Fruit fly (Drosophila melanogaster) whole organism, embryonic: ENCODE results near the gene synr.

Experiments
- B-H1 ChIP-seq: fragments of 200-800 bp; sonication (Bioruptor generic); IDR thresholded peaks from 3 replicates; pipeline ENCODE4 v1.3.6; 2022; ENCODE audit warnings: missing biosample characterization, missing genetic modification characterization
- BEAF-32 ChIP-seq: fragments of 200-800 bp; sonication (Bioruptor generic); optimal IDR thresholded peaks from 3 replicates; lab custom pipeline; 2017; ENCODE audit warnings: missing biosample characterization, missing genetic modification characterization, mild to moderate bottlenecking, moderate library complexity, missing genetic modification reagents
- CG10321 ChIP-seq: fragments of 200-800 bp; sonication (Bioruptor generic); IDR thresholded peaks from 2 replicates; pipeline ENCODE4 v1.3.6; 2022; ENCODE audit warnings: missing biosample characterization, missing genetic modification characterization
- CG11247 ChIP-seq: fragments of 200-800 bp; sonication (Bioruptor generic); IDR thresholded peaks from 2 replicates; pipeline ENCODE4 v1.3.6; 2022; ENCODE audit warnings: missing biosample characterization, missing genetic modification characterization
- CG12659 ChIP-seq: fragments of 200-800 bp; sonication (Bioruptor generic); optimal IDR thresholded peaks from 3 replicates; lab custom pipeline; 2017; ENCODE audit warnings: mild to moderate bottlenecking, missing biosample characterization, missing genetic modification reagents, missing genetic modification characterization
- CG12744 ChIP-seq: fragments of 200-800 bp; sonication (Bioruptor generic); optimal IDR thresholded peaks from 2 replicates; lab custom pipeline; 2016; ENCODE audit warnings: missing biosample characterization, missing genetic modification characterization
- CG13424 ChIP-seq: fragments of 200-800 bp; sonication (Bioruptor generic); optimal IDR thresholded peaks from 2 replicates; lab custom pipeline; 2019; ENCODE audit warnings: missing biosample characterization, mild to moderate bottlenecking, missing genetic modification characterization, moderate library complexity
- CG13775 ChIP-seq: fragments of 200-800 bp; sonication (Bioruptor generic); optimal IDR thresholded peaks from 3 replicates; lab custom pipeline; 2017; ENCODE audit warnings: missing biosample characterization, mild to moderate bottlenecking, missing genetic modification characterization
- CG14441 ChIP-seq: fragments of 200-800 bp; sonication (Bioruptor generic); IDR thresholded peaks from 2 replicates; pipeline ENCODE4 v1.3.6; 2022; ENCODE audit warnings: missing biosample characterization, missing genetic modification characterization
- CG14710 ChIP-seq: fragments of 200-800 bp; sonication (Bioruptor generic); optimal IDR thresholded peaks from 3 replicates; lab custom pipeline; 2019; ENCODE audit warnings: missing biosample characterization, mild to moderate bottlenecking, missing genetic modification characterization, moderate library complexity
- CG15696 ChIP-seq: fragments of 200-800 bp; sonication (Bioruptor generic); optimal IDR thresholded peaks from 2 replicates; lab custom pipeline; 2019; ENCODE audit warnings: missing biosample characterization, mild to moderate bottlenecking, missing genetic modification characterization, moderate library complexity
- CG1602 ChIP-seq: fragments of 200-800 bp; sonication (Bioruptor generic); optimal IDR thresholded peaks from 3 replicates; lab custom pipeline; 2016; ENCODE audit warnings: missing biosample characterization, missing genetic modification characterization
- CG18764 ChIP-seq: fragments of 200-800 bp; sonication (Bioruptor generic); optimal IDR thresholded peaks from 3 replicates; lab custom pipeline; 2016; ENCODE audit warnings: missing biosample characterization, missing genetic modification characterization
- CG2129 ChIP-seq: fragments of 200-800 bp; sonication (Bioruptor generic); IDR thresholded peaks from 2 replicates; pipeline ENCODE4 v1.3.6; 2022; ENCODE audit warnings: missing biosample characterization, missing genetic modification characterization; ENCODE audit not compliant: partially characterized antibody
- CG30403 ChIP-seq: fragments of 200-800 bp; sonication (Bioruptor generic); optimal IDR thresholded peaks from 3 replicates; lab custom pipeline; 2016; ENCODE audit warnings: missing biosample characterization, missing genetic modification characterization
- CG31388 ChIP-seq: fragments of 200-800 bp; sonication (Bioruptor generic); optimal IDR thresholded peaks from 2 replicates; lab custom pipeline; 2016; ENCODE audit warnings: missing biosample characterization, missing genetic modification characterization
- CG32772 ChIP-seq: fragments of 200-800 bp; sonication (Bioruptor generic); IDR thresholded peaks from 2 replicates; pipeline ENCODE4 v1.3.6; 2022; ENCODE audit warnings: missing biosample characterization, missing genetic modification characterization
- CG3847 ChIP-seq: fragments of 200-800 bp; sonication (Bioruptor generic); IDR thresholded peaks from 2 replicates; pipeline ENCODE4 v1.3.6; 2022; ENCODE audit warnings: missing biosample characterization, missing genetic modification characterization
- CG5953 ChIP-seq: fragments of 200-800 bp; sonication (Bioruptor generic); IDR thresholded peaks from 2 replicates; pipeline ENCODE4 v1.3.6; 2022; ENCODE audit warnings: missing biosample characterization, missing genetic modification characterization
- CG8944 ChIP-seq: fragments of 200-800 bp; sonication (Bioruptor generic); optimal IDR thresholded peaks from 3 replicates; lab custom pipeline; 2016; ENCODE audit warnings: missing biosample characterization, missing genetic modification characterization
- CG9797 ChIP-seq: fragments of 200-800 bp; sonication (Bioruptor generic); optimal IDR thresholded peaks from 3 replicates; lab custom pipeline; 2018; ENCODE audit warnings: missing biosample characterization, mild to moderate bottlenecking, missing genetic modification characterization
- Dip3 ChIP-seq: fragments of 200-800 bp; sonication (Bioruptor generic); optimal IDR thresholded peaks from 3 replicates; lab custom pipeline; 2016; ENCODE audit warnings: missing biosample characterization, missing genetic modification characterization
- Dll ChIP-seq: fragments of 200-800 bp; sonication (Bioruptor generic); IDR thresholded peaks from 4 replicates; pipeline ENCODE4 v1.3.6; 2022; ENCODE audit warnings: missing biosample characterization, missing genetic modification characterization; ENCODE audit not compliant: partially characterized antibody
- Doc2 ChIP-seq: fragments of 200-800 bp; sonication (Bioruptor generic); IDR thresholded peaks from 2 replicates; pipeline ENCODE4 v1.3.6; 2022; ENCODE audit warnings: missing biosample characterization, missing genetic modification characterization
- Dp ChIP-seq: fragments of 200-800 bp; sonication (Bioruptor generic); optimal IDR thresholded peaks from 2 replicates; lab custom pipeline; 2018; ENCODE audit warnings: missing biosample characterization, mild to moderate bottlenecking, missing genetic modification characterization, moderate library complexity
- Eip74EF ChIP-seq, 2 experiments: fragments of 200-800 bp in 1 of 2; fragments of >200 bp in 1 of 2; sonication (Bioruptor generic) in 1 of 2; optimal IDR thresholded peaks; 2 replicates each; lab custom pipeline; 2017 to 2019; ENCODE audit warnings: missing biosample characterization in 2 of 2, missing genetic modification characterization in 2 of 2, mild to moderate bottlenecking in 1 of 2, moderate library complexity in 1 of 2
- GATAe ChIP-seq: fragments of 200-800 bp; sonication (Bioruptor generic); conservative IDR thresholded peaks from 2 replicates; pipeline ENCODE4 v1.3.6; 2022; ENCODE audit warnings: missing biosample characterization, missing genetic modification characterization
- HLH3B ChIP-seq: fragments of 200-800 bp; sonication (Bioruptor generic); IDR thresholded peaks from 2 replicates; pipeline ENCODE4 v1.3.6; 2022; ENCODE audit warnings: missing biosample characterization, missing genetic modification characterization
- Hey ChIP-seq: fragments of 200-800 bp; sonication (Bioruptor generic); optimal IDR thresholded peaks from 3 replicates; lab custom pipeline; 2018; ENCODE audit warnings: missing biosample characterization, mild to moderate bottlenecking, missing genetic modification characterization
- Hr3 ChIP-seq: fragments of 200-800 bp; sonication (Bioruptor generic); optimal IDR thresholded peaks from 3 replicates; lab custom pipeline; 2016; ENCODE audit warnings: missing biosample characterization, missing genetic modification characterization
- Lhr ChIP-seq: fragments of 200-800 bp; sonication (Bioruptor generic); optimal IDR thresholded peaks from 3 replicates; lab custom pipeline; 2017; ENCODE audit warnings: mild to moderate bottlenecking, missing biosample characterization, missing genetic modification reagents, missing genetic modification characterization
- Ssrp ChIP-seq: fragments of 200-800 bp; sonication (Bioruptor generic); optimal IDR thresholded peaks from 2 replicates; lab custom pipeline; 2018; ENCODE audit warnings: missing biosample characterization, mild to moderate bottlenecking, missing genetic modification characterization, moderate library complexity
- bsh ChIP-seq, 2 experiments: fragments of 200-800 bp; sonication (Bioruptor generic); optimal IDR thresholded peaks; 2 replicates each; lab custom pipeline; 2017 to 2018; ENCODE audit warnings: mild to moderate bottlenecking in 2 of 2, missing biosample characterization in 2 of 2, missing genetic modification characterization in 2 of 2, moderate library complexity in 1 of 2
- ci ChIP-seq: fragments of 200-800 bp; sonication (Bioruptor generic); IDR thresholded peaks from 3 replicates; pipeline ENCODE4 v1.3.6; 2022; ENCODE audit warnings: missing biosample characterization, missing genetic modification characterization
- dan ChIP-seq: fragments of 200-800 bp; sonication (Bioruptor generic); IDR thresholded peaks from 2 replicates; pipeline ENCODE4 v1.3.6; 2022; ENCODE audit warnings: missing biosample characterization, missing genetic modification characterization
- dati ChIP-seq: fragments of 200-800 bp; sonication (Bioruptor generic); IDR thresholded peaks from 2 replicates; pipeline ENCODE4 v1.3.6; 2022; ENCODE audit warnings: missing biosample characterization, missing genetic modification characterization
- disco-r ChIP-seq: fragments of 200-800 bp; sonication (Bioruptor generic); optimal IDR thresholded peaks from 2 replicates; lab custom pipeline; 2016; ENCODE audit warnings: missing biosample characterization, missing genetic modification characterization
- exex ChIP-seq: fragments of 200-800 bp; sonication (Bioruptor generic); optimal IDR thresholded peaks from 4 replicates; lab custom pipeline; 2018; ENCODE audit warnings: missing biosample characterization, mild to moderate bottlenecking, missing genetic modification characterization, moderate library complexity
- fu2 ChIP-seq: fragments of 200-800 bp; sonication (Bioruptor generic); optimal IDR thresholded peaks from 2 replicates; lab custom pipeline; 2016; ENCODE audit warnings: missing biosample characterization, missing genetic modification characterization
- gce ChIP-seq: fragments of 200-800 bp; sonication (Bioruptor generic); IDR thresholded peaks from 3 replicates; pipeline ENCODE4 v1.3.6; 2022; ENCODE audit warnings: missing biosample characterization, missing genetic modification characterization
- gfzf ChIP-seq: fragments of 200-800 bp; sonication (Bioruptor generic); optimal IDR thresholded peaks from 2 replicates; lab custom pipeline; 2016; ENCODE audit warnings: missing biosample characterization, mild to moderate bottlenecking, missing genetic modification characterization, moderate library complexity
- inv ChIP-seq: fragments of 200-800 bp; sonication (Bioruptor generic); IDR thresholded peaks from 2 replicates; pipeline ENCODE4 v1.3.6; 2022; ENCODE audit warnings: missing biosample characterization, missing genetic modification characterization; ENCODE audit not compliant: partially characterized antibody
- jigr1 ChIP-seq: fragments of 200-800 bp; sonication (Bioruptor generic); IDR thresholded peaks from 3 replicates; pipeline ENCODE4 v1.3.6; 2022; ENCODE audit warnings: missing biosample characterization, missing genetic modification characterization
- p53 ChIP-seq: fragments of 200-800 bp; sonication (Bioruptor generic); optimal IDR thresholded peaks from 2 replicates; lab custom pipeline; 2016; ENCODE audit warnings: missing biosample characterization, missing genetic modification characterization
- pros ChIP-seq: fragments of 200-800 bp; sonication (Bioruptor generic); optimal IDR thresholded peaks from 3 replicates; lab custom pipeline; 2019; ENCODE audit warnings: missing biosample characterization, mild to moderate bottlenecking, missing genetic modification characterization, moderate library complexity
- pum ChIP-seq: fragments of 200-800 bp; sonication (Bioruptor generic); optimal IDR thresholded peaks from 2 replicates; lab custom pipeline; 2016; ENCODE audit warnings: missing biosample characterization, missing genetic modification characterization
- sens ChIP-seq: fragments of 200-800 bp; sonication (Bioruptor generic); peaks from one replicate; lab custom pipeline; 2016; ENCODE audit warnings: missing biosample characterization, missing genetic modification characterization
- sob ChIP-seq: fragments of 200-800 bp; sonication (Bioruptor generic); IDR thresholded peaks from 2 replicates; pipeline ENCODE4 v1.3.6; 2022; ENCODE audit warnings: missing biosample characterization, missing genetic modification characterization
- sug ChIP-seq: fragments of 200-800 bp; optimal IDR thresholded peaks from 2 replicates; lab custom pipeline; 2019; ENCODE audit warnings: missing biosample characterization, mild to moderate bottlenecking, missing genetic modification characterization, moderate library complexity
- zen2 ChIP-seq: fragments of 200-800 bp; sonication (Bioruptor generic); IDR thresholded peaks from 3 replicates; pipeline ENCODE4 v1.3.6; 2022; ENCODE audit warnings: missing biosample characterization, missing genetic modification characterization; ENCODE audit not compliant: partially characterized antibody
- zfh1 ChIP-seq: fragments of 200-800 bp; sonication (Bioruptor generic); IDR thresholded peaks from 3 replicates; pipeline ENCODE4 v1.3.6; 2022; ENCODE audit warnings: missing biosample characterization, missing genetic modification characterization

Gene synr

DNA sequence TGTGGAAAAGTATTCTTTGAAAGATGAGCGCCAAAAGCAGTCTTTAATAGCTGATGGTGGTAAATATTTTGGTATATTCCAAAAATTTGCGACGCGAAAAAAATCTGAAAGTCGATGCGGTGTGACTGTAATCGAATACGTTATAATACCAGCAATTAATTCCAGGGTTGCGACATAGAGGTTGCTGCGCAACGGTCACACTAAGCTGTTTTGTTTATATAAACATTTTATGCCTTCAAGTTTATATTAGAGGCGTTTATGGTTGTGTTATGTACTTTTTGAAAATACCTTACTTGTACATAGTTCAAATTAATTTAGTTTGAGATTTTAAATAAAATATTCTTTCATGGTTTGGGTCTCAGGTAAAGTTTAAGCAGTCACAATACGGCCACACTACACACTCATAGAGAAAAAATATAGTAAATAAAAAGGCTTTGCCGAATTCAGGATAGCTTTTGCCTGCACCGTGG lies 28.8 kb downstream of the synr start, which contains the start of gene CG14043 (continued):
- TF ChIP-seq Ssrp (tag; lab: Kevin White, UChicago) (no peak), Dll (GFP tag; lab: Robert Waterston, UW) (no peak), CG15696 (peak; percentile 7), dati (GFP tag; lab: Robert Waterston, UW) (no peak), CG12744 (GFP tag; lab: Kevin White, UChicago) (no peak), zen2 (no peak), disco-r (GFP tag; lab: Kevin White, UChicago) (no peak), Dip3 (peak; percentile 32), CG13775 (GFP tag; lab: Kevin White, UChicago) (peak; percentile 31), pum (GFP tag; lab: Kevin White, UChicago) (peak; percentile 22), CG11247 (no peak), CG32772 (no peak), CG14710 (tag; lab: Kevin White, UChicago) (peak; percentile 86), zfh1 (GFP tag; lab: Robert Waterston, UW) (no peak), sug (tag; lab: Kevin White, UChicago) (peak; percentile 46), gfzf (GFP tag; lab: Kevin White, UChicago) (peak; percentile 98), CG9797 (peak; percentile 99), sens (peak; percentile 85), CG2129 (GFP tag; lab: Robert Waterston, UW) (no peak), CG1602 (peak; percentile 21), CG30403 (GFP tag; lab: Kevin White, UChicago) (peak; percentile 48), CG5953 (no peak), CG3847 (GFP tag; lab: Robert Waterston, UW) (peak; percentile 37; the same call in 1 of the 2 replicates), jigr1 (GFP tag; lab: Robert Waterston, UW) (no peak), CG31388 (no peak), CG14441 (GFP tag; lab: Robert Waterston, UW) (no peak), CG18764 (GFP tag; lab: Kevin White, UChicago) (no peak), gce (GFP tag; lab: Robert Waterston, UW) (no peak), CG13424 (peak; percentile 42), pros (no peak), Eip74EF (GFP tag; optimal IDR thresholded peaks at IDR 0.05; lab: Kevin White, UChicago) (no peak), bsh (GFP tag; optimal IDR thresholded peaks at IDR 0.05; lab: Kevin White, UChicago) (no peak), Lhr (GFP tag; lab: Kevin White, UChicago) (peak; percentile 85), exex (tag; lab: Kevin White, UChicago) (no peak), Doc2 (GFP tag; lab: Robert Waterston, UW) (no peak), CG8944 (GFP tag; lab: Kevin White, UChicago) (no peak), B-H1 (GFP tag; lab: Robert Waterston, UW) (no peak), dan (GFP tag; lab: Robert Waterston, UW) (no peak), Hr3 (GFP tag; lab: Kevin White, UChicago) (peak; percentile 3), CG10321 (no peak), sob (GFP tag; lab: Robert Waterston, UW) (0 out of 2 replicates have a peak, but pooled peaks have one; percentile 9), p53 (GFP tag; lab: Kevin White, UChicago) (no peak), Hey (tag; lab: Kevin White, UChicago) (no peak), ci (GFP tag; lab: Robert Waterston, UW) (no peak), inv (no peak), Dp (GFP tag; lab: Kevin White, UChicago) (peak; percentile 78), GATAe (GFP tag; lab: Robert Waterston, UW) (no peak), HLH3B (no peak), CG12659 (GFP tag; lab: Kevin White, UChicago) (peak; percentile 91), fu2 (GFP tag; lab: Kevin White, UChicago) (no peak), BEAF-32 (GFP tag; lab: Kevin White, UChicago) (peak; percentile 59)
